Fruit fly (Drosophila melanogaster) whole organism, embryonic: ENCODE data around the gene CG13114.

Experiments used
- Atf3 ChIP-seq: fragments of 200-800 bp; sonication (Bioruptor generic); optimal IDR thresholded peaks from 3 replicates; lab custom pipeline; 2016; ENCODE audit warnings: missing biosample characterization, missing genetic modification characterization
- Awh ChIP-seq: fragments of 200-800 bp; sonication (Bioruptor generic); IDR thresholded peaks from 2 replicates; pipeline ENCODE4, ENCODE4 v1.3.6; 2022; ENCODE audit warnings: missing biosample characterization, missing genetic modification characterization
- CG10274 ChIP-seq: fragments of 200-800 bp; sonication (Bioruptor generic); optimal IDR thresholded peaks from 3 replicates; lab custom pipeline; 2017; ENCODE audit warnings: missing biosample characterization, mild to moderate bottlenecking, missing genetic modification characterization
- CG10431 ChIP-seq: fragments of 200-800 bp; sonication (Bioruptor generic); optimal IDR thresholded peaks from 3 replicates; lab custom pipeline; 2018; ENCODE audit warnings: missing biosample characterization, mild to moderate bottlenecking, missing genetic modification characterization
- CG10654 ChIP-seq: fragments of 200-800 bp; sonication (Bioruptor generic); optimal IDR thresholded peaks from 2 replicates; lab custom pipeline; 2016; ENCODE audit warnings: missing biosample characterization, missing genetic modification characterization
- CG11398 ChIP-seq: fragments of 200-800 bp; sonication (Bioruptor generic); optimal IDR thresholded peaks from 2 replicates; lab custom pipeline; 2016; ENCODE audit warnings: missing biosample characterization, missing genetic modification characterization
- CG11695 ChIP-seq: fragments of 200-800 bp; sonication (Bioruptor generic); IDR thresholded peaks from 3 replicates; pipeline ENCODE4 v1.3.6; 2022; ENCODE audit warnings: missing biosample characterization, missing genetic modification characterization
- CG12219 ChIP-seq: fragments of 200-800 bp; sonication (Bioruptor generic); optimal IDR thresholded peaks from 3 replicates; lab custom pipeline; 2018; ENCODE audit warnings: missing biosample characterization, mild to moderate bottlenecking, missing genetic modification characterization
- CG16815 ChIP-seq: fragments of 200-800 bp; sonication (Bioruptor generic); optimal IDR thresholded peaks from 3 replicates; lab custom pipeline; 2017; ENCODE audit warnings: missing biosample characterization, mild to moderate bottlenecking, missing genetic modification characterization
- CG1792 ChIP-seq: fragments of 200-800 bp; sonication (Bioruptor generic); optimal IDR thresholded peaks from 2 replicates; lab custom pipeline; 2016; ENCODE audit warnings: missing biosample characterization, missing genetic modification characterization
- CG2116 ChIP-seq: fragments of 200-800 bp; sonication (Bioruptor generic); optimal IDR thresholded peaks from 3 replicates; lab custom pipeline; 2018; ENCODE audit warnings: missing biosample characterization, mild to moderate bottlenecking, missing genetic modification characterization
- CG2712 ChIP-seq: fragments of 200-800 bp; optimal IDR thresholded peaks from 3 replicates; lab custom pipeline; 2019; ENCODE audit warnings: missing biosample characterization, mild to moderate bottlenecking, missing genetic modification characterization, moderate library complexity
- CG3281 ChIP-seq: fragments of 200-800 bp; sonication (Bioruptor generic); optimal IDR thresholded peaks from 3 replicates; lab custom pipeline; 2017; ENCODE audit warnings: missing biosample characterization, mild to moderate bottlenecking, missing genetic modification characterization
- CG34224 ChIP-seq: fragments of 200-800 bp; sonication (Bioruptor generic); IDR thresholded peaks from 3 replicates; pipeline ENCODE4 v1.3.6; 2022; ENCODE audit warnings: missing biosample characterization, missing genetic modification characterization; ENCODE audit not compliant: partially characterized antibody
- CG34422 ChIP-seq: fragments of 200-800 bp; sonication (Bioruptor generic); IDR thresholded peaks from 3 replicates; pipeline ENCODE4 v1.3.6; 2022; ENCODE audit warnings: missing biosample characterization, missing genetic modification characterization
- CG4282 ChIP-seq: fragments of 200-800 bp; sonication (Bioruptor generic); optimal IDR thresholded peaks from 2 replicates; lab custom pipeline; 2016; ENCODE audit warnings: missing biosample characterization, missing genetic modification characterization
- CG4404 ChIP-seq: fragments of 200-800 bp; sonication (Bioruptor generic); IDR thresholded peaks from 2 replicates; pipeline ENCODE4 v1.3.6; 2022; ENCODE audit warnings: missing biosample characterization, missing genetic modification characterization
- CG6254 ChIP-seq: fragments of 200-800 bp; sonication (Bioruptor generic); optimal IDR thresholded peaks from 3 replicates; lab custom pipeline; 2017; ENCODE audit warnings: mild to moderate bottlenecking, missing biosample characterization, missing genetic modification reagents, missing genetic modification characterization
- CG6791 ChIP-seq: fragments of 200-800 bp; sonication (Bioruptor generic); IDR thresholded peaks from 3 replicates; pipeline ENCODE4 v1.3.6; 2022; ENCODE audit warnings: missing biosample characterization, missing genetic modification characterization; ENCODE audit not compliant: partially characterized antibody
- CG6854 ChIP-seq: fragments of 200-800 bp; sonication (Bioruptor generic); optimal IDR thresholded peaks from 3 replicates; lab custom pipeline; 2017; ENCODE audit warnings: missing biosample characterization, mild to moderate bottlenecking, missing genetic modification characterization
- CG8290 ChIP-seq, 3 experiments: fragments of 200-800 bp; sonication (Bioruptor generic); optimal IDR thresholded peaks; 2 replicates each; lab custom pipeline; 2016 to 2019; ENCODE audit warnings: missing biosample characterization in 3 of 3, missing genetic modification characterization in 3 of 3, mild to moderate bottlenecking in 2 of 3, moderate library complexity in 1 of 3
- Camta ChIP-seq: fragments of 200-800 bp; sonication (Bioruptor generic); optimal IDR thresholded peaks from 2 replicates; lab custom pipeline; 2016; ENCODE audit warnings: missing biosample characterization, missing genetic modification characterization
- CkIIα-i1 ChIP-seq: fragments of 200-800 bp; sonication (Bioruptor generic); IDR thresholded peaks from 2 replicates; pipeline ENCODE4 v1.3.6; 2022; ENCODE audit warnings: missing biosample characterization, missing genetic modification characterization
- Dip2 ChIP-seq: fragments of 200-800 bp; sonication (Bioruptor generic); IDR thresholded peaks from 2 replicates; pipeline ENCODE4 v1.3.6; 2022; ENCODE audit warnings: missing biosample characterization, missing genetic modification characterization
- Dll ChIP-seq: fragments of 200-800 bp; sonication (Bioruptor generic); IDR thresholded peaks from 4 replicates; pipeline ENCODE4 v1.3.6; 2022; ENCODE audit warnings: missing biosample characterization, missing genetic modification characterization; ENCODE audit not compliant: partially characterized antibody
- Hr51 ChIP-seq, 2 experiments: fragments of 200-800 bp; sonication (Bioruptor generic); optimal IDR thresholded peaks; 2 replicates in 1 of 2; 3 replicates in 1 of 2; lab custom pipeline; 2016 to 2018; ENCODE audit warnings: missing biosample characterization in 2 of 2, missing genetic modification characterization in 2 of 2, mild to moderate bottlenecking in 1 of 2, moderate library complexity in 1 of 2
- Mad ChIP-seq: fragments of 200-800 bp; sonication (Bioruptor generic); optimal IDR thresholded peaks from 2 replicates; lab custom pipeline; 2016; ENCODE audit warnings: missing biosample characterization, missing genetic modification characterization
- NC2β ChIP-seq: fragments of 200-800 bp; sonication (Bioruptor generic); optimal IDR thresholded peaks from 2 replicates; lab custom pipeline; 2016; ENCODE audit warnings: missing biosample characterization, missing genetic modification characterization
- Nf-YA ChIP-seq: fragments of 200-800 bp; sonication (Bioruptor generic); IDR thresholded peaks from 2 replicates; pipeline ENCODE4 v1.3.6; 2022; ENCODE audit warnings: missing biosample characterization, missing genetic modification characterization
- Optix ChIP-seq: fragments of 200-800 bp; sonication (Bioruptor generic); IDR thresholded peaks from 3 replicates; pipeline ENCODE4 v1.3.6; 2022; ENCODE audit warnings: missing biosample characterization, missing genetic modification characterization
- Sin3A ChIP-seq: fragments of >200 bp; optimal IDR thresholded peaks from 2 replicates; lab custom pipeline; 2018
- Sox100B ChIP-seq: fragments of 200-800 bp; sonication (Bioruptor generic); optimal IDR thresholded peaks from 3 replicates; lab custom pipeline; 2018; ENCODE audit warnings: missing biosample characterization, mild to moderate bottlenecking, missing genetic modification characterization
- bsh ChIP-seq, 2 experiments: fragments of 200-800 bp; sonication (Bioruptor generic); optimal IDR thresholded peaks; 2 replicates each; lab custom pipeline; 2017 to 2018; ENCODE audit warnings: mild to moderate bottlenecking in 2 of 2, missing biosample characterization in 2 of 2, missing genetic modification characterization in 2 of 2, moderate library complexity in 1 of 2
- btn ChIP-seq: fragments of 200-800 bp; sonication (Bioruptor generic); optimal IDR thresholded peaks from 2 replicates; lab custom pipeline; 2016; ENCODE audit warnings: missing biosample characterization, missing genetic modification characterization
- dmrt99B ChIP-seq: fragments of 200-800 bp; sonication (Bioruptor generic); optimal IDR thresholded peaks from 2 replicates; lab custom pipeline; 2018; ENCODE audit warnings: missing biosample characterization, mild to moderate bottlenecking, missing genetic modification characterization, moderate library complexity
- dpn ChIP-seq, 2 experiments: fragments of 200-800 bp; sonication (Bioruptor generic); optimal IDR thresholded peaks; 3 replicates each; lab custom pipeline; 2016; ENCODE audit warnings: missing biosample characterization in 2 of 2, missing genetic modification characterization in 2 of 2
- ewg ChIP-seq: fragments of 200-800 bp; sonication (Bioruptor generic); optimal IDR thresholded peaks from 3 replicates; lab custom pipeline; 2017; ENCODE audit warnings: mild to moderate bottlenecking, missing biosample characterization, missing genetic modification reagents, missing genetic modification characterization
- fd64A ChIP-seq: fragments of 200-800 bp; sonication (Bioruptor generic); optimal IDR thresholded peaks from 3 replicates; lab custom pipeline; 2018; ENCODE audit warnings: missing biosample characterization, mild to moderate bottlenecking, missing genetic modification characterization
- ftz-f1 ChIP-seq: fragments of 200-800 bp; sonication (Bioruptor generic); optimal IDR thresholded peaks from 2 replicates; lab custom pipeline; 2016; ENCODE audit warnings: missing biosample characterization, missing genetic modification characterization
- gcm ChIP-seq: fragments of 200-800 bp; sonication (Bioruptor generic); optimal IDR thresholded peaks from 2 replicates; lab custom pipeline; 2019; ENCODE audit warnings: missing biosample characterization, mild to moderate bottlenecking, missing genetic modification characterization, moderate library complexity
- grau ChIP-seq: fragments of 200-800 bp; optimal IDR thresholded peaks from 3 replicates; lab custom pipeline; 2019; ENCODE audit warnings: missing biosample characterization, mild to moderate bottlenecking, missing genetic modification characterization, moderate library complexity
- gt ChIP-seq: fragments of 200-800 bp; sonication (Bioruptor generic); IDR thresholded peaks from 2 replicates; pipeline ENCODE4 v1.3.6; 2022; ENCODE audit warnings: missing biosample characterization, missing genetic modification characterization
- hbn ChIP-seq: fragments of 200-800 bp; sonication (Bioruptor generic); IDR thresholded peaks from 2 replicates; pipeline ENCODE4 v1.3.6; 2022; ENCODE audit warnings: missing biosample characterization, missing genetic modification characterization; ENCODE audit not compliant: partially characterized antibody
- kay ChIP-seq: fragments of 200-800 bp; sonication (Bioruptor generic); optimal IDR thresholded peaks from 2 replicates; lab custom pipeline; 2016; ENCODE audit warnings: missing biosample characterization, missing genetic modification characterization
- prd ChIP-seq, 3 experiments: fragments of >200 bp in 2 of 3; fragments of 200-800 bp in 1 of 3; sonication (Bioruptor generic) in 1 of 3; optimal IDR thresholded peaks in 2 of 3; IDR thresholded peaks in 1 of 3; 2 replicates in 2 of 3; 3 replicates in 1 of 3; pipeline versions ENCODE4 v1.3.6 to Lab custom; 2017 to 2022; ENCODE audit warnings: missing biosample characterization in 1 of 3, missing genetic modification characterization in 1 of 3
- schlank ChIP-seq: fragments of 200-800 bp; sonication (Bioruptor generic); optimal IDR thresholded peaks from 2 replicates; lab custom pipeline; 2018; ENCODE audit warnings: missing biosample characterization, mild to moderate bottlenecking, missing genetic modification characterization
- sr ChIP-seq: fragments of 200-800 bp; sonication (Bioruptor generic); IDR thresholded peaks from 3 replicates; pipeline ENCODE4 v1.3.6; 2022; ENCODE audit warnings: missing biosample characterization, missing genetic modification characterization
- tap ChIP-seq: fragments of 200-800 bp; optimal IDR thresholded peaks from 3 replicates; lab custom pipeline; 2019; ENCODE audit warnings: missing biosample characterization, mild to moderate bottlenecking, missing genetic modification characterization, moderate library complexity
- vvl ChIP-seq: fragments of 200-800 bp; sonication (Bioruptor generic); IDR thresholded peaks from 2 replicates; pipeline ENCODE4 v1.3.6; 2022; ENCODE audit warnings: missing biosample characterization, missing genetic modification characterization
- zfh1 ChIP-seq: fragments of 200-800 bp; sonication (Bioruptor generic); IDR thresholded peaks from 3 replicates; pipeline ENCODE4 v1.3.6; 2022; ENCODE audit warnings: missing biosample characterization, missing genetic modification characterization

The CG13114 gene

DNA sequence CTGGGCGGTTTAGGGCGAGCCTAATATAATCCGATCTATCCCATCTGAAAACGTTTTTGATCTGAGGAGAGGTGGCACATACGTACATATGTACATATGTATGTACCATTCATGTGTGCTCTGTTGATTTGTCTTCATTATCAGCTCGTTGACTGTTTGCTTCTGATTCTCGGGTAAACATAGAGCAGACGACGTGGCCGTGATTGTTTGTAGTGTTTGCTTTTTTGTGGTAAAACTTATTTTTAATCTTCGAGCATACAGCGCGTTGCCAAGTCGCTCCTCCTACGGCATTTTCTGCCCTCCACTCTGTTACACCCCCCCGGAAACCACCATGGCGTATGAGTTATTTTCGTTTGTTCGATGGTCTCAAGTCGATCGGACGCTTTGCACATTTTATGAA is 19.9 kb upstream of the CG13114 start (continued):
- no peak for TF ChIP-seq Dll
- TF ChIP-seq gcm = peak; percentile 85
- peak; percentile 58; the same call in 1 of the 2 replicates for TF ChIP-seq gt (GFP tag; lab: Robert Waterston, UW)
- TF ChIP-seq CG10274 (GFP tag; lab: Kevin White, UChicago) = peak; percentile 75
- TF ChIP-seq kay (GFP tag; lab: Kevin White, UChicago) = peak; percentile 80
- TF ChIP-seq CG34224 (GFP tag; lab: Robert Waterston, UW) = no peak
- peak; percentile 98 for TF ChIP-seq fd64A (GFP tag; lab: Kevin White, UChicago)
- peak; percentile 71 for TF ChIP-seq ewg
- TF ChIP-seq CG10431 (GFP tag; lab: Kevin White, UChicago) = peak; percentile 95
- TF ChIP-seq CG1792 (GFP tag; lab: Kevin White, UChicago) = peak; percentile 93
- TF ChIP-seq Sox100B (GFP tag; lab: Kevin White, UChicago) = peak; percentile 83
- peak; percentile 91 for TF ChIP-seq NC2β
- no peak for TF ChIP-seq CG4404
- peak; percentile 73 for TF ChIP-seq Nf-YA (GFP tag; lab: Robert Waterston, UW)
- TF ChIP-seq CG8290 (GFP tag; optimal IDR thresholded peaks at IDR 0.05; lab: Kevin White, UChicago) = peak; percentile 81
- TF ChIP-seq CG8290 (tag; optimal IDR thresholded peaks at IDR 0.05; lab: Kevin White, UChicago) = peak; percentile 95 to 96
- peak; percentile 76 for TF ChIP-seq Atf3 (GFP tag; lab: Kevin White, UChicago)
- TF ChIP-seq CG6254 (GFP tag; lab: Kevin White, UChicago) = peak; percentile 91
- peak; percentile 90 for TF ChIP-seq zfh1 (GFP tag; lab: Robert Waterston, UW)
- peak; percentile 75 for TF ChIP-seq Mad
- TF ChIP-seq prd (optimal IDR thresholded peaks at IDR 0.05; lab: Kevin White, UChicago) = no peak
- peak; percentile 65; the same call in 2 of the 3 replicates for TF ChIP-seq prd (GFP tag; IDR thresholded peaks at IDR 0.05; lab: Robert Waterston, UW)
- TF ChIP-seq sr (GFP tag; lab: Robert Waterston, UW) = peak; percentile 94
- TF ChIP-seq Optix = peak; percentile 61; the same call in 2 of the 3 replicates
- peak; percentile 87 for TF ChIP-seq CG3281 (GFP tag; lab: Kevin White, UChicago)
- TF ChIP-seq vvl (GFP tag; lab: Robert Waterston, UW) = peak; percentile 84
- TF ChIP-seq Sin3A (lab: Kevin White, UChicago) = no peak
- peak; percentile 87 for TF ChIP-seq schlank (tag; lab: Kevin White, UChicago)
- peak; percentile 75 to 76 for TF ChIP-seq dpn (GFP tag; optimal IDR thresholded peaks at IDR 0.05; lab: Kevin White, UChicago)
- peak; percentile 75 for TF ChIP-seq CG2116
- TF ChIP-seq bsh (GFP tag; optimal IDR thresholded peaks at IDR 0.05; lab: Kevin White, UChicago) = peak; percentile 30 to 90
- TF ChIP-seq CG11695 (GFP tag; lab: Robert Waterston, UW) = peak; percentile 85
- TF ChIP-seq CG4282 (GFP tag; lab: Kevin White, UChicago) = peak; percentile 81
- no peak; the same call in 1 of the 2 replicates for TF ChIP-seq CkIIα-i1 (GFP tag; lab: Robert Waterston, UW)
- TF ChIP-seq hbn (GFP tag; lab: Robert Waterston, UW) = no peak
- TF ChIP-seq CG12219 = peak; percentile 91
- TF ChIP-seq CG11398 (GFP tag; lab: Kevin White, UChicago) = peak; percentile 95
- peak; percentile 93 for TF ChIP-seq Awh (GFP tag; lab: Robert Waterston, UW)
- peak; percentile 73 for TF ChIP-seq Camta (GFP tag; lab: Kevin White, UChicago)
- peak; percentile 63 for TF ChIP-seq dmrt99B (tag; lab: Kevin White, UChicago)
- TF ChIP-seq grau (tag; lab: Kevin White, UChicago) = peak; percentile 69
- TF ChIP-seq CG6791 (GFP tag; lab: Robert Waterston, UW) = no peak
- peak; percentile 41 to 90 for TF ChIP-seq Hr51 (GFP tag; optimal IDR thresholded peaks at IDR 0.05; lab: Kevin White, UChicago)
- peak; percentile 79 for TF ChIP-seq CG10654 (GFP tag; lab: Kevin White, UChicago)
- peak; percentile 49; the same call in 1 of the 3 replicates for TF ChIP-seq CG34422
- TF ChIP-seq CG2712 (tag; lab: Kevin White, UChicago) = peak; percentile 83
- peak; percentile 58 for TF ChIP-seq ftz-f1 (GFP tag; lab: Kevin White, UChicago)
- no peak for TF ChIP-seq Dip2
- peak; percentile 74 for TF ChIP-seq tap (tag; lab: Kevin White, UChicago)
- peak; percentile 91 for TF ChIP-seq btn
- peak; percentile 87 for TF ChIP-seq CG6854 (GFP tag; lab: Kevin White, UChicago)
- TF ChIP-seq CG16815 = peak; percentile 19
